Fruit fly (Drosophila melanogaster): ENCODE measurements around the gene vig2.

Gene vig2

dm6 chr3R:25077280-25077820, 45.8 kb upstream of the vig2 start:
- TF ChIP-seq CG1603 (tag; optimal IDR thresholded peaks at IDR 0.05) (no peak), Xrp1 (GFP tag; IDR thresholded peaks at IDR 0.05) (no peak), Dref (GFP tag; IDR thresholded peaks at IDR 0.05) (no peak), HLH54F (GFP tag; optimal IDR thresholded peaks at IDR 0.05) (no peak), p53 (GFP tag; optimal IDR thresholded peaks at IDR 0.05) (no peak), pb (GFP tag; optimal IDR thresholded peaks at IDR 0.05) (no peak), Ravus (GFP tag; IDR thresholded peaks at IDR 0.05) (no peak), oc (tag; optimal IDR thresholded peaks at IDR 0.05) (no peak), CG12391 (tag; optimal IDR thresholded peaks at IDR 0.05) (no peak), Six4 (GFP tag; optimal IDR thresholded peaks at IDR 0.05) (no peak), dan (GFP tag; IDR thresholded peaks at IDR 0.05) (no peak), ac (GFP tag; optimal IDR thresholded peaks at IDR 0.05) (peak; percentile 8), pzg (GFP tag; optimal IDR thresholded peaks at IDR 0.05) (no peak), kni (GFP tag; optimal IDR thresholded peaks at IDR 0.05) (peak; percentile 23), CG18011 (GFP tag; optimal IDR thresholded peaks at IDR 0.05) (no peak), CoRest (tag; optimal IDR thresholded peaks at IDR 0.05) (no peak), CG1529 (GFP tag; optimal IDR thresholded peaks at IDR 0.05) (no peak), Med (GFP tag) (peak; percentile 64), pita (GFP tag; optimal IDR thresholded peaks at IDR 0.05) (no peak), PHDP (tag; optimal IDR thresholded peaks at IDR 0.05) (no peak), ind (GFP tag; optimal IDR thresholded peaks at IDR 0.05) (no peak), CG14710 (tag; optimal IDR thresholded peaks at IDR 0.05) (no peak), esg (GFP tag; conservative IDR thresholded peaks at IDR 0.05) (no peak), trem (tag; optimal IDR thresholded peaks at IDR 0.05) (no peak), nmo (GFP tag; optimal IDR thresholded peaks at IDR 0.05) (no peak), zf30C (GFP tag; optimal IDR thresholded peaks at IDR 0.05) (no peak), shn (GFP tag; optimal IDR thresholded peaks at IDR 0.05) (no peak), tx (GFP tag; optimal IDR thresholded peaks at IDR 0.05) (no peak), al (GFP tag; IDR thresholded peaks at IDR 0.05) (no peak), CG13424 (tag; optimal IDR thresholded peaks at IDR 0.05) (no peak), CG9727 (GFP tag; optimal IDR thresholded peaks at IDR 0.05) (no peak), br (optimal IDR thresholded peaks at IDR 0.05) (no peak), CG11093 (GFP tag; IDR thresholded peaks at IDR 0.05) (no peak), D (optimal IDR thresholded peaks at IDR 0.05) (peak; percentile 16), D (GFP tag; optimal IDR thresholded peaks at IDR 0.05) (no peak), CG2199 (GFP tag; IDR thresholded peaks at IDR 0.05) (peak; percentile 85; the same call in 2 of the 3 replicates), E2f1 (GFP tag; IDR thresholded peaks at IDR 0.05) (no peak), CG7839 (tag; optimal IDR thresholded peaks at IDR 0.05) (no peak), CG10366 (GFP tag; IDR thresholded peaks at IDR 0.05) (no peak), Kr (GFP tag; optimal IDR thresholded peaks at IDR 0.05) (no peak), knrl (GFP tag; IDR thresholded peaks at IDR 0.05; ENCODE audit: partially characterized antibody) (no peak), wdn (GFP tag; IDR thresholded peaks at IDR 0.05) (no peak), CG3726 (GFP tag; IDR thresholded peaks at IDR 0.05) (no peak), fd102C (GFP tag; optimal IDR thresholded peaks at IDR 0.05) (no peak), dpn (GFP tag; optimal IDR thresholded peaks at IDR 0.05) (no peak), zfh1 (GFP tag; IDR thresholded peaks at IDR 0.05) (0 out of 3 replicates have a peak, but pooled peaks have one; percentile 14), CG12236 (GFP tag; optimal IDR thresholded peaks at IDR 0.05) (no peak), sd (tag; optimal IDR thresholded peaks at IDR 0.05) (no peak), gsb-n (tag; optimal IDR thresholded peaks at IDR 0.05) (no peak), maf-S (GFP tag; optimal IDR thresholded peaks at IDR 0.05) (no peak), bcd (GFP tag; optimal IDR thresholded peaks at IDR 0.05) (no peak), zen (tag; optimal IDR thresholded peaks at IDR 0.05) (peak; percentile 87)
